Worm (Caenorhabditis elegans): ENCODE data around the gene rgs-6.
A peak's percentile ranks its signal among the peaks of the same experiment; 100 is the strongest.

The rgs-6 gene

ce11 chrX:5714077-5714675 lies 19.4 kb downstream of the rgs-6 start, which contains the start of gene cyp-43A1:
TSS of gene cyp-43A1 (plus strand) at chrX:5714522.
- TF ChIP-seq blmp-1 (tag; optimal IDR thresholded peaks at IDR 0.05) (peak; percentile 7), lir-3 (tag; optimal IDR thresholded peaks at IDR 0.05; ENCODE audit: poor library complexity) (no peak), snpc-4 (tag; optimal IDR thresholded peaks at IDR 0.05) (no peak), elt-2 (tag; optimal IDR thresholded peaks at IDR 0.05) (peak; percentile 62), pax-3 (tag; optimal IDR thresholded peaks at IDR 0.05) (no peak), fkh-10 (GFP tag; optimal IDR thresholded peaks at IDR 0.05) (no peak), nhr-28 (tag; optimal IDR thresholded peaks at IDR 0.05) (no peak), sptf-1 (tag; optimal IDR thresholded peaks at IDR 0.05) (no peak), unc-130 (tag; optimal IDR thresholded peaks at IDR 0.05) (no peak), rnt-1 (tag; optimal IDR thresholded peaks at IDR 0.05) (no peak), ets-5 (GFP tag; IDR thresholded peaks at IDR 0.05) (no peak), fkh-8 (tag; optimal IDR thresholded peaks at IDR 0.05) (no peak), fkh-4 (tag; optimal IDR thresholded peaks at IDR 0.05; ENCODE audit: borderline replicate concordance) (no peak), ztf-4 (tag; optimal IDR thresholded peaks at IDR 0.05) (no peak), nhr-71 (tag; optimal IDR thresholded peaks at IDR 0.05) (no peak), hlh-4 (tag; optimal IDR thresholded peaks at IDR 0.05) (no peak), ces-1 (GFP tag; optimal IDR thresholded peaks at IDR 0.05) (no peak), mab-9 (GFP tag; IDR thresholded peaks at IDR 0.05) (no peak), nhr-11 (tag; optimal IDR thresholded peaks at IDR 0.05) (no peak), nhr-20 (tag; optimal IDR thresholded peaks at IDR 0.05) (peak; percentile 6), lin-14 (GFP tag; optimal IDR thresholded peaks at IDR 0.05) (peak; percentile 26), ceh-8 (GFP tag; optimal IDR thresholded peaks at IDR 0.05) (no peak), nhr-90 (tag; optimal IDR thresholded peaks at IDR 0.05; ENCODE audit: poor library complexity) (no peak), skn-1 (tag; optimal IDR thresholded peaks at IDR 0.05) (peak; percentile 60), elt-3 (tag; optimal IDR thresholded peaks at IDR 0.05) (peak in 4 of 6 experiments; percentile 61 to 78 (median 68)), sox-4 (tag; optimal IDR thresholded peaks at IDR 0.05) (no peak), vab-15 (tag; optimal IDR thresholded peaks at IDR 0.05) (no peak), lsy-2 (tag; optimal IDR thresholded peaks at IDR 0.05) (no peak), lin-39 (tag; optimal IDR thresholded peaks at IDR 0.05) (no peak), Y116A8C.19 (tag; optimal IDR thresholded peaks at IDR 0.05; ENCODE audit: borderline replicate concordance) (no peak), lin-35 (GFP tag; optimal IDR thresholded peaks at IDR 0.05) (no peak), nhr-85 (tag) (no peak), fos-1 (tag; optimal IDR thresholded peaks at IDR 0.05) (no peak), nhr-84 (tag; optimal IDR thresholded peaks at IDR 0.05) (no peak), xbp-1 (tag; optimal IDR thresholded peaks at IDR 0.05) (no peak), C04F5.9 (tag; optimal IDR thresholded peaks at IDR 0.05) (no peak), nhr-237 (tag; optimal IDR thresholded peaks at IDR 0.05) (no peak), ceh-63 (GFP tag; optimal IDR thresholded peaks at IDR 0.05) (no peak)

ce11 chrX:5713479-5713878 lies 20.1 kb downstream of the rgs-6 start:
- TF ChIP-seq nhr-85 (tag) = peak; percentile 51
- TF ChIP-seq elt-2 (tag; optimal IDR thresholded peaks at IDR 0.05) = peak; percentile 5
- no peak for TF ChIP-seq C34B4.2 (tag; optimal IDR thresholded peaks at IDR 0.05)
- peak in 1 of 2 experiments; percentile 22 for TF ChIP-seq lin-35 (GFP tag; optimal IDR thresholded peaks at IDR 0.05)
- peak; percentile 46 for TF ChIP-seq nhr-90 (tag; optimal IDR thresholded peaks at IDR 0.05; ENCODE audit: poor library complexity)

DNA sequence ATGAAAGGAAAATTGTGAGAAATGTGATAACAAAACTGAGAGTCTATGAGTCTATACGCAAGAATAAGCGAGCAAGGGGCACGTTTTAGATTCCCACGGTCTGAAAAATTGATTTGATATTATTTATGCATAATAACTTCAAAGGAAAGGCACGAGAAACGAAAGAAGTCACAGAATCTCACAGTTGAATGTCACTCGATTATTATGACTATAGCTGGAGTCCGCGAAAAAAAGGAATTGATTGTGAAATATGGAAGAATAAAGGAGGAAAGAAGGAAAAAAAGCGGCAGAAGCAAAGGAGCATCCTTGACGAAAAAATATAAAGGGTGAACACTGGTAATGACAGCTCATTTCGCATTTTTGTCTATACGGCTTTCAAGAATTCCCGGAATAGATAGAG lies 22.9 kb downstream of the rgs-6 start, which contains the start of gene cat-1:
TSS of gene cat-1 (minus strand) at position 101 of the 400 bp plus-strand sequence.
- TF ChIP-seq fos-1 (tag; optimal IDR thresholded peaks at IDR 0.05) (no peak), ceh-82 (tag; optimal IDR thresholded peaks at IDR 0.05) (no peak), elt-2 (tag; optimal IDR thresholded peaks at IDR 0.05) (no peak), nhr-76 (tag; optimal IDR thresholded peaks at IDR 0.05) (no peak), efl-1 (optimal IDR thresholded peaks at IDR 0.05) (no peak), efl-1 (GFP tag; optimal IDR thresholded peaks at IDR 0.05 in 1 of 2) (no peak), swsn-7 (tag; optimal IDR thresholded peaks at IDR 0.05) (no peak), ztf-11 (tag; optimal IDR thresholded peaks at IDR 0.05) (no peak), hpl-2 (GFP tag; optimal IDR thresholded peaks at IDR 0.05) (no peak), ces-1 (GFP tag; optimal IDR thresholded peaks at IDR 0.05) (no peak), dsc-1 (tag; optimal IDR thresholded peaks at IDR 0.05) (no peak), dpl-1 (GFP tag; optimal IDR thresholded peaks at IDR 0.05) (no peak), fkh-4 (tag; optimal IDR thresholded peaks at IDR 0.05; ENCODE audit: borderline replicate concordance) (no peak), nhr-84 (tag; optimal IDR thresholded peaks at IDR 0.05) (no peak)
